Fruit fly (Drosophila melanogaster): Measurements from ENCODE around the gene CG31371.

Gene CG31371

dm6 chr3R:30531989-30532653 lies 28.8 kb upstream of the CG31371 start, which contains the start of gene tmod (continued):
- TF ChIP-seq otp (GFP tag; IDR thresholded peaks at IDR 0.05) (no peak), CG1832 (GFP tag; optimal IDR thresholded peaks at IDR 0.05) (peak; percentile 83), E2f2 (GFP tag; IDR thresholded peaks at IDR 0.05) (peak; percentile 20; the same call in 1 of the 2 replicates), GATAe (GFP tag; conservative IDR thresholded peaks at IDR 0.05) (no peak), CG1024 (GFP tag; IDR thresholded peaks at IDR 0.05) (0 out of 2 replicates have a peak, but pooled peaks have one; percentile 11), Nf-YB (GFP tag; optimal IDR thresholded peaks at IDR 0.05) (no peak), eve (GFP tag; optimal IDR thresholded peaks at IDR 0.05) (peak in 1 of 2 experiments; percentile 40), Camta (GFP tag; optimal IDR thresholded peaks at IDR 0.05) (peak; percentile 27), mam (GFP tag; optimal IDR thresholded peaks at IDR 0.05) (peak; percentile 37), CG16779 (GFP tag; IDR thresholded peaks at IDR 0.05) (no peak), CG4730 (GFP tag; IDR thresholded peaks at IDR 0.05) (no peak), Vsx1 (GFP tag; optimal IDR thresholded peaks at IDR 0.05) (no peak), emc (GFP tag; optimal IDR thresholded peaks at IDR 0.05) (no peak), hkb (optimal IDR thresholded peaks at IDR 0.05) (no peak), hkb (GFP tag; IDR thresholded peaks at IDR 0.05) (peak; percentile 49; the same call in 1 of the 2 replicates), trem (tag; optimal IDR thresholded peaks at IDR 0.05) (peak; percentile 59), CG1233 (GFP tag; optimal IDR thresholded peaks at IDR 0.05) (peak; percentile 2), run (tag; optimal IDR thresholded peaks at IDR 0.05) (peak; percentile 31), CG12299 (tag; optimal IDR thresholded peaks at IDR 0.05) (peak; percentile 2), dimm (GFP tag; IDR thresholded peaks at IDR 0.05) (peak; percentile 13; the same call in 1 of the 2 replicates), CG6765 (GFP tag; optimal IDR thresholded peaks at IDR 0.05) (peak; percentile 3), CG9817 (tag; optimal IDR thresholded peaks at IDR 0.05) (peak; percentile 19), H15 (GFP tag; IDR thresholded peaks at IDR 0.05) (no peak), NfI (GFP tag; optimal IDR thresholded peaks at IDR 0.05) (peak; percentile 1), Pdp1 (GFP tag; optimal IDR thresholded peaks at IDR 0.05) (peak in 1 of 2 experiments; percentile 53), ranshi (GFP tag; IDR thresholded peaks at IDR 0.05) (no peak), Doc2 (GFP tag; IDR thresholded peaks at IDR 0.05) (no peak), BtbVII (GFP tag; optimal IDR thresholded peaks at IDR 0.05) (peak; percentile 30), CG4328 (GFP tag; optimal IDR thresholded peaks at IDR 0.05) (no peak), Dfd (GFP tag; optimal IDR thresholded peaks at IDR 0.05) (no peak), CG7839 (tag; optimal IDR thresholded peaks at IDR 0.05) (peak; percentile 63), vnd (GFP tag; IDR thresholded peaks at IDR 0.05; ENCODE audit: partially characterized antibody) (no peak), CG31388 (GFP tag; optimal IDR thresholded peaks at IDR 0.05) (no peak), zfh1 (GFP tag; IDR thresholded peaks at IDR 0.05) (0 out of 3 replicates have a peak, but pooled peaks have one; percentile 29), CG30020 (tag; optimal IDR thresholded peaks at IDR 0.05) (no peak), CG12942 (GFP tag; optimal IDR thresholded peaks at IDR 0.05) (peak; percentile 27), Scr (GFP tag; IDR thresholded peaks at IDR 0.05; ENCODE audit: partially characterized antibody) (no peak), Dek (tag; optimal IDR thresholded peaks at IDR 0.05) (no peak), MESR4 (GFP tag; optimal IDR thresholded peaks at IDR 0.05) (no peak), Hand (GFP tag; optimal IDR thresholded peaks at IDR 0.05) (no peak), Usf (GFP tag; optimal IDR thresholded peaks at IDR 0.05) (no peak), fd64A (GFP tag; optimal IDR thresholded peaks at IDR 0.05) (peak; percentile 6), gfzf (GFP tag; optimal IDR thresholded peaks at IDR 0.05) (no peak), CG6175 (GFP tag; IDR thresholded peaks at IDR 0.05) (peak; percentile 51; the same call in 1 of the 3 replicates), CG13624 (GFP tag; optimal IDR thresholded peaks at IDR 0.05) (no peak), Abd-B (GFP tag; optimal IDR thresholded peaks at IDR 0.05) (peak; percentile 26), Eip74EF (GFP tag; optimal IDR thresholded peaks at IDR 0.05) (no peak), CG7987 (GFP tag; optimal IDR thresholded peaks at IDR 0.05) (no peak), sd (tag; optimal IDR thresholded peaks at IDR 0.05) (no peak)

Measured in whole organism, embryonic.